Fruit fly (Drosophila melanogaster) whole organism, embryonic: ENCODE data around the gene EAChm.

ENCODE experiments used
- Awh ChIP-seq: fragments of 200-800 bp; sonication (Bioruptor generic); IDR thresholded peaks from 2 replicates; pipeline ENCODE4, ENCODE4 v1.3.6; 2022; ENCODE audit warnings: missing biosample characterization, missing genetic modification characterization
- BEAF-32 ChIP-seq: fragments of 200-800 bp; sonication (Bioruptor generic); optimal IDR thresholded peaks from 3 replicates; lab custom pipeline; 2017; ENCODE audit warnings: missing biosample characterization, missing genetic modification characterization, mild to moderate bottlenecking, moderate library complexity, missing genetic modification reagents
- CG1024 ChIP-seq: fragments of 200-800 bp; sonication (Bioruptor generic); IDR thresholded peaks from 2 replicates; pipeline ENCODE4 v1.3.6; 2022; ENCODE audit warnings: missing biosample characterization, missing genetic modification characterization
- CG10462 ChIP-seq: fragments of 200-800 bp; sonication (Bioruptor generic); optimal IDR thresholded peaks from 2 replicates; lab custom pipeline; 2016; ENCODE audit warnings: missing biosample characterization, missing genetic modification characterization
- CG10543 ChIP-seq: fragments of 200-800 bp; sonication (Bioruptor generic); optimal IDR thresholded peaks from 3 replicates; lab custom pipeline; 2017; ENCODE audit warnings: missing biosample characterization, mild to moderate bottlenecking, missing genetic modification characterization, moderate library complexity
- CG15696 ChIP-seq: fragments of 200-800 bp; sonication (Bioruptor generic); optimal IDR thresholded peaks from 2 replicates; lab custom pipeline; 2019; ENCODE audit warnings: missing biosample characterization, mild to moderate bottlenecking, missing genetic modification characterization, moderate library complexity
- CG2712 ChIP-seq: fragments of 200-800 bp; optimal IDR thresholded peaks from 3 replicates; lab custom pipeline; 2019; ENCODE audit warnings: missing biosample characterization, mild to moderate bottlenecking, missing genetic modification characterization, moderate library complexity
- CG2889 ChIP-seq: fragments of 200-800 bp; sonication (Bioruptor generic); IDR thresholded peaks from 3 replicates; pipeline ENCODE4 v1.3.6; 2022; ENCODE audit warnings: missing biosample characterization, missing genetic modification characterization
- CG3163 ChIP-seq: fragments of 200-800 bp; sonication (Bioruptor generic); optimal IDR thresholded peaks from 3 replicates; lab custom pipeline; 2016; ENCODE audit warnings: missing biosample characterization, missing genetic modification characterization
- CG32767 ChIP-seq: fragments of 200-800 bp; sonication (Bioruptor generic); IDR thresholded peaks from 2 replicates; pipeline ENCODE4 v1.3.6; 2022; ENCODE audit warnings: missing biosample characterization, missing genetic modification characterization
- CG34376 ChIP-seq: fragments of 200-800 bp; sonication (Bioruptor generic); optimal IDR thresholded peaks from 2 replicates; lab custom pipeline; 2018; ENCODE audit warnings: missing biosample characterization, mild to moderate bottlenecking, missing genetic modification characterization
- CG4424 ChIP-seq: fragments of 200-800 bp; sonication (Bioruptor generic); optimal IDR thresholded peaks from 3 replicates; lab custom pipeline; 2016; ENCODE audit warnings: missing biosample characterization, missing genetic modification characterization
- CG5245 ChIP-seq: fragments of 200-800 bp; sonication (Bioruptor generic); optimal IDR thresholded peaks from 3 replicates; lab custom pipeline; 2016; ENCODE audit warnings: missing biosample characterization, missing genetic modification characterization
- CG6175 ChIP-seq: fragments of 200-800 bp; sonication (Bioruptor generic); IDR thresholded peaks from 3 replicates; pipeline ENCODE4 v1.3.6; 2022; ENCODE audit warnings: missing biosample characterization, missing genetic modification characterization
- Dbx ChIP-seq: fragments of 200-800 bp; sonication (Bioruptor generic); IDR thresholded peaks from 3 replicates; pipeline ENCODE4 v1.3.6; 2022; ENCODE audit warnings: missing biosample characterization, missing genetic modification characterization
- Dll ChIP-seq: fragments of 200-800 bp; sonication (Bioruptor generic); IDR thresholded peaks from 4 replicates; pipeline ENCODE4 v1.3.6; 2022; ENCODE audit warnings: missing biosample characterization, missing genetic modification characterization; ENCODE audit not compliant: partially characterized antibody
- Ets65A ChIP-seq: fragments of 200-800 bp; sonication (Bioruptor generic); peaks from one replicate; lab custom pipeline; 2016; ENCODE audit warnings: missing biosample characterization, missing genetic modification characterization
- Gug ChIP-seq: fragments of 200-800 bp; sonication (Bioruptor generic); IDR thresholded peaks from 4 replicates; pipeline ENCODE4 v1.3.6; 2022; ENCODE audit warnings: missing biosample characterization, missing genetic modification characterization
- Hr39 ChIP-seq: fragments of >200 bp; optimal IDR thresholded peaks from 2 replicates; lab custom pipeline; 2017
- Jarid2 ChIP-seq: fragments of 200-800 bp; sonication (Bioruptor generic); optimal IDR thresholded peaks from 3 replicates; lab custom pipeline; 2017; ENCODE audit warnings: mild to moderate bottlenecking, missing biosample characterization, missing genetic modification reagents, missing genetic modification characterization
- Lim3 ChIP-seq: fragments of 200-800 bp; sonication (Bioruptor generic); IDR thresholded peaks from 2 replicates; pipeline ENCODE4 v1.3.6; 2022; ENCODE audit warnings: missing biosample characterization, missing genetic modification characterization
- MESR4 ChIP-seq: fragments of 200-800 bp; sonication (Bioruptor generic); optimal IDR thresholded peaks from 2 replicates; lab custom pipeline; 2018; ENCODE audit warnings: missing biosample characterization, mild to moderate bottlenecking, missing genetic modification characterization, moderate library complexity
- NFAT ChIP-seq: fragments of 200-800 bp; sonication (Bioruptor generic); IDR thresholded peaks from 2 replicates; pipeline ENCODE4 v1.3.6; 2022; ENCODE audit warnings: missing biosample characterization, missing genetic modification characterization
- Nf-YB ChIP-seq: fragments of 200-800 bp; sonication (Bioruptor generic); optimal IDR thresholded peaks from 3 replicates; lab custom pipeline; 2019; ENCODE audit warnings: missing biosample characterization, mild to moderate bottlenecking, missing genetic modification characterization, moderate library complexity
- NfI ChIP-seq: fragments of 200-800 bp; sonication (Bioruptor generic); optimal IDR thresholded peaks from 3 replicates; lab custom pipeline; 2018; ENCODE audit warnings: missing biosample characterization, mild to moderate bottlenecking, missing genetic modification characterization, moderate library complexity
- Side ChIP-seq: fragments of 200-800 bp; sonication (Bioruptor generic); optimal IDR thresholded peaks from 2 replicates; lab custom pipeline; 2016; ENCODE audit warnings: missing biosample characterization, missing genetic modification characterization
- ac ChIP-seq: fragments of 200-800 bp; sonication (Bioruptor generic); optimal IDR thresholded peaks from 3 replicates; lab custom pipeline; 2017; ENCODE audit warnings: missing biosample characterization, mild to moderate bottlenecking, missing genetic modification characterization
- aop ChIP-seq: fragments of 200-800 bp; sonication (Bioruptor generic); IDR thresholded peaks from 2 replicates; pipeline ENCODE4 v1.3.6; 2022; ENCODE audit warnings: missing biosample characterization, missing genetic modification characterization
- ase ChIP-seq: fragments of 200-800 bp; sonication (Bioruptor generic); IDR thresholded peaks from 3 replicates; pipeline ENCODE4 v1.3.6; 2022; ENCODE audit warnings: missing biosample characterization, missing genetic modification characterization
- bigmax ChIP-seq: fragments of 200-800 bp; sonication (Bioruptor generic); optimal IDR thresholded peaks from 2 replicates; lab custom pipeline; 2018; ENCODE audit warnings: missing biosample characterization, mild to moderate bottlenecking, missing genetic modification characterization
- danr ChIP-seq: fragments of 200-800 bp; sonication (Bioruptor generic); IDR thresholded peaks from 2 replicates; pipeline ENCODE4 v1.3.6; 2022; ENCODE audit warnings: missing biosample characterization, missing genetic modification characterization
- dm ChIP-seq: fragments of 200-800 bp; sonication (Bioruptor generic); optimal IDR thresholded peaks from 3 replicates; lab custom pipeline; 2016; ENCODE audit warnings: missing biosample characterization, missing genetic modification characterization
- emc ChIP-seq: fragments of 200-800 bp; sonication (Bioruptor generic); optimal IDR thresholded peaks from 2 replicates; lab custom pipeline; 2016; ENCODE audit warnings: missing biosample characterization, missing genetic modification characterization
- ewg ChIP-seq: fragments of 200-800 bp; sonication (Bioruptor generic); optimal IDR thresholded peaks from 3 replicates; lab custom pipeline; 2017; ENCODE audit warnings: mild to moderate bottlenecking, missing biosample characterization, missing genetic modification reagents, missing genetic modification characterization
- exex ChIP-seq: fragments of 200-800 bp; sonication (Bioruptor generic); optimal IDR thresholded peaks from 4 replicates; lab custom pipeline; 2018; ENCODE audit warnings: missing biosample characterization, mild to moderate bottlenecking, missing genetic modification characterization, moderate library complexity
- eyg ChIP-seq: fragments of 200-800 bp; sonication (Bioruptor generic); optimal IDR thresholded peaks from 3 replicates; lab custom pipeline; 2016; ENCODE audit warnings: missing biosample characterization, missing genetic modification characterization
- gt ChIP-seq: fragments of 200-800 bp; sonication (Bioruptor generic); IDR thresholded peaks from 2 replicates; pipeline ENCODE4 v1.3.6; 2022; ENCODE audit warnings: missing biosample characterization, missing genetic modification characterization
- hbn ChIP-seq: fragments of 200-800 bp; sonication (Bioruptor generic); IDR thresholded peaks from 2 replicates; pipeline ENCODE4 v1.3.6; 2022; ENCODE audit warnings: missing biosample characterization, missing genetic modification characterization; ENCODE audit not compliant: partially characterized antibody
- jigr1 ChIP-seq: fragments of 200-800 bp; sonication (Bioruptor generic); IDR thresholded peaks from 3 replicates; pipeline ENCODE4 v1.3.6; 2022; ENCODE audit warnings: missing biosample characterization, missing genetic modification characterization
- klu ChIP-seq: fragments of 200-800 bp; sonication (Bioruptor generic); IDR thresholded peaks from 2 replicates; pipeline ENCODE4 v1.3.6; 2022; ENCODE audit warnings: missing biosample characterization, missing genetic modification characterization
- lmd ChIP-seq: fragments of 200-800 bp; sonication (Bioruptor generic); IDR thresholded peaks from 2 replicates; pipeline ENCODE4 v1.3.6; 2022; ENCODE audit warnings: missing biosample characterization, missing genetic modification characterization
- luna ChIP-seq: fragments of 200-800 bp; sonication (Bioruptor generic); optimal IDR thresholded peaks from 2 replicates; lab custom pipeline; 2016; ENCODE audit warnings: missing biosample characterization, missing genetic modification characterization
- nmo ChIP-seq: fragments of 200-800 bp; sonication (Bioruptor generic); optimal IDR thresholded peaks from 2 replicates; lab custom pipeline; 2018; ENCODE audit warnings: missing biosample characterization, mild to moderate bottlenecking, missing genetic modification characterization, moderate library complexity
- odd ChIP-seq: fragments of 200-800 bp; sonication (Bioruptor generic); optimal IDR thresholded peaks from 2 replicates; lab custom pipeline; 2017; ENCODE audit warnings: missing biosample characterization, mild to moderate bottlenecking, missing genetic modification characterization
- p53 ChIP-seq: fragments of 200-800 bp; sonication (Bioruptor generic); optimal IDR thresholded peaks from 2 replicates; lab custom pipeline; 2016; ENCODE audit warnings: missing biosample characterization, missing genetic modification characterization
- salm ChIP-seq: fragments of 200-800 bp; sonication (Bioruptor generic); optimal IDR thresholded peaks from 2 replicates; lab custom pipeline; 2018; ENCODE audit warnings: missing biosample characterization, mild to moderate bottlenecking, missing genetic modification characterization
- sd ChIP-seq: fragments of 200-800 bp; sonication (Bioruptor generic); optimal IDR thresholded peaks from 3 replicates; lab custom pipeline; 2018; ENCODE audit warnings: missing biosample characterization, mild to moderate bottlenecking, missing genetic modification characterization, moderate library complexity
- tap ChIP-seq: fragments of 200-800 bp; optimal IDR thresholded peaks from 3 replicates; lab custom pipeline; 2019; ENCODE audit warnings: missing biosample characterization, mild to moderate bottlenecking, missing genetic modification characterization, moderate library complexity
- tio ChIP-seq: fragments of 200-800 bp; sonication (Bioruptor generic); optimal IDR thresholded peaks from 2 replicates; lab custom pipeline; 2017; ENCODE audit warnings: missing biosample characterization, missing genetic modification characterization, inconsistent platforms
- zfh1 ChIP-seq: fragments of 200-800 bp; sonication (Bioruptor generic); IDR thresholded peaks from 3 replicates; pipeline ENCODE4 v1.3.6; 2022; ENCODE audit warnings: missing biosample characterization, missing genetic modification characterization

Gene EAChm

dm6 chr3L:15011638-15012335, 42.8 kb upstream of the EAChm start (continued):
- TF ChIP-seq dm (GFP tag; lab: Kevin White, UChicago) (no peak), BEAF-32 (GFP tag; lab: Kevin White, UChicago) (no peak), emc (no peak), nmo (GFP tag; lab: Kevin White, UChicago) (peak; percentile 84), CG3163 (GFP tag; lab: Kevin White, UChicago) (no peak), Hr39 (lab: Kevin White, UChicago) (no peak), CG2712 (peak; percentile 88), aop (GFP tag; lab: Robert Waterston, UW) (no peak), CG5245 (peak; percentile 58), Gug (GFP tag; lab: Robert Waterston, UW) (peak; percentile 43; the same call in 2 of the 4 replicates), Ets65A (GFP tag; lab: Kevin White, UChicago) (peak; percentile 92), eyg (no peak), Nf-YB (peak; percentile 55), CG10543 (peak; percentile 7), Dbx (GFP tag; lab: Robert Waterston, UW) (0 out of 3 replicates have a peak, but pooled peaks have one; percentile 18), tap (peak; percentile 82), CG32767 (GFP tag; lab: Robert Waterston, UW) (peak; percentile 65; the same call in 1 of the 2 replicates), exex (tag; lab: Kevin White, UChicago) (peak; percentile 16), CG1024 (GFP tag; lab: Robert Waterston, UW) (peak; percentile 49; the same call in 1 of the 2 replicates), tio (GFP tag; lab: Kevin White, UChicago) (peak; percentile 48), Jarid2 (GFP tag; lab: Kevin White, UChicago) (peak; percentile 42), ewg (GFP tag; lab: Kevin White, UChicago) (peak; percentile 32), p53 (no peak), Side (GFP tag; lab: Kevin White, UChicago) (peak; percentile 23), ac (GFP tag; lab: Kevin White, UChicago) (no peak), CG15696 (tag; lab: Kevin White, UChicago) (peak; percentile 82), gt (no peak), jigr1 (0 out of 3 replicates have a peak, but pooled peaks have one; percentile 18), salm (tag; lab: Kevin White, UChicago) (peak; percentile 74), CG6175 (GFP tag; lab: Robert Waterston, UW) (no peak), NFAT (peak; percentile 27; the same call in 1 of the 2 replicates), ase (GFP tag; lab: Robert Waterston, UW) (peak; percentile 68; the same call in 1 of the 3 replicates), Awh (GFP tag; lab: Robert Waterston, UW) (peak; percentile 65), CG2889 (GFP tag; lab: Robert Waterston, UW) (peak; percentile 24; the same call in 1 of the 3 replicates), lmd (peak; percentile 71), Lim3 (0 out of 2 replicates have a peak, but pooled peaks have one; percentile 63), zfh1 (GFP tag; lab: Robert Waterston, UW) (peak; percentile 76; the same call in 2 of the 3 replicates), CG10462 (GFP tag; lab: Kevin White, UChicago) (no peak), NfI (GFP tag; lab: Kevin White, UChicago) (peak; percentile 37), klu (GFP tag; lab: Robert Waterston, UW) (peak; percentile 22; the same call in 1 of the 2 replicates), CG4424 (peak; percentile 78), sd (peak; percentile 39), MESR4 (GFP tag; lab: Kevin White, UChicago) (no peak), Dll (no peak), luna (no peak), CG34376 (GFP tag; lab: Kevin White, UChicago) (no peak), bigmax (GFP tag; lab: Kevin White, UChicago) (no peak), danr (peak; percentile 39; the same call in 1 of the 2 replicates), hbn (no peak), odd (peak; percentile 58)
